Worm (Caenorhabditis elegans) whole organism, L4/young adult: ENCODE measurements around the gene Y110A2AL.1.

Experiments used
- dao-5 ChIP-seq: sonication (generic microtip); optimal IDR thresholded peaks from 2 replicates; lab custom pipeline; 2016; ENCODE audit warnings: missing genotype, missing genetic modification characterization, moderate library complexity, missing compliant biosample characterization
- him-1 ChIP-seq: sonication (generic microtip); optimal IDR thresholded peaks from 2 replicates; lab custom pipeline; 2016; ENCODE audit warnings: missing genotype, missing genetic modification reagents, missing genetic modification characterization, missing compliant biosample characterization

ce11 chrII:2865355-2865754 lies 9.5 kb upstream of the Y110A2AL.1 start:
- TF ChIP-seq him-1 (tag; lab: Kevin White, UChicago), result no peak
- TF ChIP-seq dao-5, result no peak
